Worm (Caenorhabditis elegans) whole organism, L4 larva: ENCODE data around the gene C07D8.6.

ENCODE experiments used
- D1046.2 ChIP-seq: fragments of 200-800 bp; sonication (Bioruptor generic); IDR thresholded peaks from 2 replicates; pipeline ENCODE4 v1.3.6; 2022; ENCODE audit warnings: missing genetic modification characterization, missing compliant biosample characterization
- F10B5.3 ChIP-seq: sonication (generic microtip); optimal IDR thresholded peaks from 2 replicates; lab custom pipeline; 2016; ENCODE audit warnings: mild to moderate bottlenecking, missing genetic modification characterization, missing compliant biosample characterization
- F37D6.2 ChIP-seq: sonication (generic microtip); optimal IDR thresholded peaks from 2 replicates; lab custom pipeline; 2016; ENCODE audit warnings: mild to moderate bottlenecking, missing genetic modification characterization, missing compliant biosample characterization
- R02D3.7 ChIP-seq: fragments of 150-350 bp; sonication (generic microtip); optimal IDR thresholded peaks from 3 replicates; lab custom pipeline; 2014; ENCODE audit warnings: missing biosample characterization, missing genetic modification characterization
- ZK546.5 ChIP-seq, 2 experiments: sonication (generic microtip); optimal IDR thresholded peaks; 2 replicates each; lab custom pipeline; 2017; ENCODE audit warnings: missing biosample characterization in 2 of 2, missing genetic modification characterization in 2 of 2
- aha-1 ChIP-seq: fragments of 150-350 bp; peaks from one replicate; lab custom pipeline; 2014; ENCODE audit warnings: missing biosample characterization, missing genetic modification characterization
- attf-4 ChIP-seq: sonication (generic microtip); optimal IDR thresholded peaks from 3 replicates; lab custom pipeline; 2017; ENCODE audit warnings: missing biosample characterization, missing genetic modification characterization
- ceh-28 ChIP-seq: fragments of 150-350 bp; optimal IDR thresholded peaks from 2 replicates; lab custom pipeline; 2014; ENCODE audit warnings: missing biosample characterization, missing genetic modification reagents, missing genetic modification characterization
- ceh-44 ChIP-seq: fragments of 200-800 bp; sonication (Bioruptor generic); IDR thresholded peaks from 2 replicates; pipeline ENCODE4 v1.3.6; 2022; ENCODE audit warnings: missing genetic modification reagents, missing genetic modification characterization, missing compliant biosample characterization
- ceh-62 ChIP-seq: sonication (generic microtip); optimal IDR thresholded peaks from 2 replicates; lab custom pipeline; 2017; ENCODE audit warnings: missing biosample characterization, missing genetic modification characterization
- ceh-82 ChIP-seq: sonication (generic microtip); optimal IDR thresholded peaks from 2 replicates; lab custom pipeline; 2017; ENCODE audit warnings: missing biosample characterization, missing genetic modification characterization
- ces-1 ChIP-seq: fragments of 150-350 bp; sonication (generic microtip); optimal IDR thresholded peaks from 4 replicates; lab custom pipeline; 2014; ENCODE audit warnings: missing biosample characterization, missing genetic modification reagents, missing genetic modification characterization
- daf-12 ChIP-seq: fragments of 150-350 bp; optimal IDR thresholded peaks from 2 replicates; lab custom pipeline; 2014; ENCODE audit warnings: missing biosample characterization, missing genetic modification reagents, missing genetic modification characterization
- daf-16 ChIP-seq, 3 experiments: sonication (generic microtip); optimal IDR thresholded peaks; 2 replicates each; lab custom pipeline; 2016 to 2017; ENCODE audit warnings: missing genetic modification characterization in 3 of 3, missing genetic modification reagents in 3 of 3, mild to moderate bottlenecking in 2 of 3, missing compliant biosample characterization in 2 of 3, missing biosample characterization in 1 of 3, moderate library complexity in 1 of 3
- daf-19 ChIP-seq: fragments of 200-800 bp; sonication (Bioruptor generic); conservative IDR thresholded peaks from 2 replicates; pipeline ENCODE4 v1.3.6; 2022; ENCODE audit warnings: missing genetic modification characterization, missing compliant biosample characterization
- daf-8 ChIP-seq: fragments of 200-800 bp; sonication (Bioruptor generic); IDR thresholded peaks from 2 replicates; pipeline ENCODE4 v1.3.6; 2022; ENCODE audit warnings: missing genetic modification characterization, missing compliant biosample characterization
- dmd-6 ChIP-seq: fragments of 200-800 bp; sonication (Bioruptor generic); IDR thresholded peaks from 2 replicates; pipeline ENCODE4 v1.3.6; 2022; ENCODE audit warnings: missing genetic modification reagents, missing genetic modification characterization, missing compliant biosample characterization
- dmd-8 ChIP-seq: fragments of 200-800 bp; sonication (Bioruptor generic); IDR thresholded peaks from 2 replicates; pipeline ENCODE4 v1.3.6; 2022; ENCODE audit warnings: missing genetic modification characterization, missing compliant biosample characterization
- dpl-1 ChIP-seq: fragments of 150-350 bp; optimal IDR thresholded peaks from 2 replicates; lab custom pipeline; 2014; ENCODE audit warnings: missing biosample characterization, missing genetic modification reagents, missing genetic modification characterization
- dve-1 ChIP-seq: sonication (generic microtip); optimal IDR thresholded peaks from 2 replicates; lab custom pipeline; 2017; ENCODE audit warnings: antibody characterized with exemption, mild to moderate bottlenecking, missing genetic modification characterization, missing compliant biosample characterization; ENCODE audit not compliant: insufficient read depth
- gei-8 ChIP-seq: fragments of 200-800 bp; sonication (Bioruptor generic); optimal IDR thresholded peaks from 2 replicates; lab custom pipeline; 2018; ENCODE audit warnings: mild to moderate bottlenecking, missing genetic modification characterization, missing compliant biosample characterization
- hlh-11 ChIP-seq: fragments of 200-800 bp; sonication (Bioruptor generic); optimal IDR thresholded peaks from 2 replicates; lab custom pipeline; 2018; ENCODE audit warnings: mild to moderate bottlenecking, missing genetic modification characterization, missing compliant biosample characterization
- hlh-30 ChIP-seq: sonication (generic microtip); optimal IDR thresholded peaks from 2 replicates; lab custom pipeline; 2017; ENCODE audit warnings: antibody characterized with exemption, mild to moderate bottlenecking, missing genetic modification characterization, missing compliant biosample characterization; ENCODE audit not compliant: insufficient read depth
- hmg-1.1 ChIP-seq: fragments of 200-800 bp; sonication (Bioruptor generic); IDR thresholded peaks from 2 replicates; pipeline ENCODE4 v1.3.6; 2022; ENCODE audit warnings: missing genetic modification reagents, missing genetic modification characterization, missing compliant biosample characterization
- jun-1 ChIP-seq: fragments of 150-350 bp; optimal IDR thresholded peaks from 2 replicates; lab custom pipeline; 2014; ENCODE audit warnings: missing biosample characterization, missing genetic modification reagents, missing genetic modification characterization
- lin-38 ChIP-seq: fragments of 200-800 bp; sonication (Bioruptor generic); IDR thresholded peaks from 2 replicates; pipeline ENCODE4 v1.3.6; 2022; ENCODE audit warnings: missing genetic modification reagents, missing genetic modification characterization, missing compliant biosample characterization
- lir-3 ChIP-seq: sonication (generic microtip); optimal IDR thresholded peaks from 2 replicates; lab custom pipeline; 2016; ENCODE audit warnings: mild to moderate bottlenecking, missing genetic modification characterization, missing compliant biosample characterization
- lsy-2 ChIP-seq, 2 experiments: fragments of 150-350 bp in 1 of 2; sonication (generic microtip) in 1 of 2; optimal IDR thresholded peaks; 2 replicates each; lab custom pipeline; 2014 to 2017; ENCODE audit warnings: missing biosample characterization in 2 of 2, missing genetic modification characterization in 2 of 2
- mep-1 ChIP-seq: fragments of 150-350 bp; sonication (generic microtip); optimal IDR thresholded peaks from 3 replicates; lab custom pipeline; 2014; ENCODE audit warnings: missing biosample characterization, missing genetic modification characterization
- mes-2 ChIP-seq: sonication (generic microtip); optimal IDR thresholded peaks from 2 replicates; lab custom pipeline; 2016; ENCODE audit warnings: missing genotype, mild to moderate bottlenecking, missing genetic modification characterization, missing compliant biosample characterization; ENCODE audit not compliant: poor library complexity, severe bottlenecking
- nhr-102 ChIP-seq: sonication (generic microtip); optimal IDR thresholded peaks from 2 replicates; lab custom pipeline; 2016; ENCODE audit warnings: mild to moderate bottlenecking, missing genetic modification characterization, moderate library complexity, missing compliant biosample characterization
- nhr-237 ChIP-seq: sonication (generic microtip); optimal IDR thresholded peaks from 2 replicates; lab custom pipeline; 2017; ENCODE audit warnings: missing biosample characterization, missing genetic modification characterization
- nhr-41 ChIP-seq: fragments of 200-800 bp; sonication (Bioruptor generic); IDR thresholded peaks from 2 replicates; pipeline ENCODE4 v1.3.6; 2022; ENCODE audit warnings: missing genetic modification reagents, missing genetic modification characterization, missing compliant biosample characterization
- nhr-76 ChIP-seq: fragments of 150-350 bp; optimal IDR thresholded peaks from 2 replicates; lab custom pipeline; 2014; ENCODE audit warnings: missing biosample characterization, missing genetic modification characterization
- pha-4 ChIP-seq, 2 experiments: fragments of 150-350 bp in 1 of 2; fragments of 200-800 bp in 1 of 2; sonication (Bioruptor generic) in 1 of 2; IDR thresholded peaks in 1 of 2; optimal IDR thresholded peaks in 1 of 2; 2 replicates each; pipeline versions ENCODE4 v1.3.6 to Lab custom; 2014 to 2022; ENCODE audit warnings: missing genetic modification characterization in 2 of 2, missing genetic modification reagents in 2 of 2, missing biosample characterization in 1 of 2, missing compliant biosample characterization in 1 of 2
- pqm-1 ChIP-seq: sonication (generic microtip); optimal IDR thresholded peaks from 2 replicates; lab custom pipeline; 2017; ENCODE audit warnings: missing biosample characterization, missing genetic modification characterization
- snpc-4 ChIP-seq: fragments of 150-350 bp; optimal IDR thresholded peaks from 2 replicates; lab custom pipeline; 2014; ENCODE audit warnings: missing biosample characterization, missing genetic modification characterization
- unc-130 ChIP-seq: sonication (generic microtip); optimal IDR thresholded peaks from 2 replicates; lab custom pipeline; 2016; ENCODE audit warnings: missing genetic modification reagents, missing genetic modification characterization, missing compliant biosample characterization
- unc-39 ChIP-seq: sonication (generic microtip); optimal IDR thresholded peaks from 2 replicates; lab custom pipeline; 2017; ENCODE audit warnings: missing biosample characterization, missing genetic modification characterization
- unc-62 ChIP-seq, 3 experiments: fragments of 150-350 bp in 1 of 3; sonication (generic microtip); optimal IDR thresholded peaks in 2 of 3; peaks in 1 of 3; 1 replicate in 1 of 3; 2 replicates in 2 of 3; lab custom pipeline; 2014 to 2017; ENCODE audit warnings: missing biosample characterization in 3 of 3, missing genetic modification characterization in 3 of 3, missing genetic modification reagents in 3 of 3, missing genotype in 1 of 3
- zfp-2 ChIP-seq: sonication (generic microtip); optimal IDR thresholded peaks from 2 replicates; lab custom pipeline; 2016; ENCODE audit warnings: mild to moderate bottlenecking, missing genetic modification characterization, missing compliant biosample characterization
- ztf-11 ChIP-seq: fragments of 150-350 bp; optimal IDR thresholded peaks from 2 replicates; lab custom pipeline; 2014; ENCODE audit warnings: missing biosample characterization, missing genetic modification characterization
- ztf-7 ChIP-seq: fragments of 150-350 bp; optimal IDR thresholded peaks from 2 replicates; lab custom pipeline; 2014; ENCODE audit warnings: missing biosample characterization, missing genetic modification characterization

C07D8.6 gene

ce11 chrX:7311870-7312269 is 29.4 kb upstream of the C07D8.6 start:
- TF ChIP-seq ztf-11 (tag; lab: Kevin White, UChicago) (no peak), daf-16 (GFP tag; optimal IDR thresholded peaks at IDR 0.05; lab: Kevin White, UChicago) (no peak), daf-16 (tag; optimal IDR thresholded peaks at IDR 0.05; lab: Kevin White, UChicago) (no peak), dve-1 (tag; lab: Kevin White, UChicago) (no peak), daf-8 (no peak), mes-2 (no peak), gei-8 (GFP tag; lab: Kevin White, UChicago) (no peak), dmd-8 (no peak), ceh-82 (no peak), aha-1 (no peak), unc-130 (GFP tag; lab: Kevin White, UChicago) (no peak), nhr-76 (tag; lab: Kevin White, UChicago) (no peak), snpc-4 (tag; lab: Kevin White, UChicago) (no peak), ztf-7 (tag; lab: Kevin White, UChicago) (no peak), unc-62 (GFP tag; optimal IDR thresholded peaks at IDR 0.05 in 1 of 2; lab: Kevin White, UChicago) (no peak), unc-62 (tag; optimal IDR thresholded peaks at IDR 0.05; lab: Kevin White, UChicago) (no peak), D1046.2 (GFP tag; lab: Robert Waterston, UW) (no peak), nhr-41 (GFP tag; lab: Robert Waterston, UW) (no peak)
- TF ChIP-seq, all 104 proteins: peak for 0

ce11 chrX:7313236-7313635 is 28.1 kb upstream of the C07D8.6 start:
- TF ChIP-seq unc-62 (GFP tag; optimal IDR thresholded peaks at IDR 0.05 in 1 of 2; lab: Kevin White, UChicago) (peak in 1 of 2 experiments; percentile 93), unc-62 (tag; optimal IDR thresholded peaks at IDR 0.05; lab: Kevin White, UChicago) (no peak), lin-38 (GFP tag; lab: Robert Waterston, UW) (no peak)

- no peak for TF ChIP-seq ZK546.5 (tag; optimal IDR thresholded peaks at IDR 0.05; lab: Kevin White, UChicago)
- peak; percentile 22; the same call in 1 of the 2 replicates for TF ChIP-seq dmd-6
- no peak for TF ChIP-seq attf-4
- no peak for TF ChIP-seq nhr-76 (tag; lab: Kevin White, UChicago)
- TF ChIP-seq unc-130 (GFP tag; lab: Kevin White, UChicago) = no peak
- peak; percentile 3 for TF ChIP-seq nhr-102 (tag; lab: Kevin White, UChicago)
- no peak for TF ChIP-seq ceh-44
- peak; percentile 29 for TF ChIP-seq hlh-11 (tag; lab: Kevin White, UChicago)
- peak; percentile 57 for TF ChIP-seq dve-1 (tag; lab: Kevin White, UChicago)
- no peak for TF ChIP-seq zfp-2 (tag; lab: Kevin White, UChicago)
- no peak for TF ChIP-seq jun-1 (tag; lab: Kevin White, UChicago)
- no peak for TF ChIP-seq unc-39 (tag; lab: Kevin White, UChicago)
- TF ChIP-seq lir-3 = no peak
- TF ChIP-seq ceh-28 = no peak
- no peak for TF ChIP-seq F10B5.3 (tag; lab: Kevin White, UChicago)
- no peak for TF ChIP-seq daf-19 (GFP tag; lab: Robert Waterston, UW)
- TF ChIP-seq ceh-62 = no peak
- no peak for TF ChIP-seq R02D3.7 (tag; lab: Kevin White, UChicago)
- TF ChIP-seq daf-16 (GFP tag; optimal IDR thresholded peaks at IDR 0.05; lab: Kevin White, UChicago) = no peak
- TF ChIP-seq daf-16 (tag; optimal IDR thresholded peaks at IDR 0.05; lab: Kevin White, UChicago) = peak; percentile 36
- no peak for TF ChIP-seq F37D6.2
- TF ChIP-seq gei-8 (GFP tag; lab: Kevin White, UChicago) = no peak
- peak; percentile 30 for TF ChIP-seq hlh-30 (tag; lab: Kevin White, UChicago)
- no peak for TF ChIP-seq ces-1 (GFP tag; lab: Kevin White, UChicago)
- peak; percentile 20 for TF ChIP-seq mep-1 (tag; lab: Kevin White, UChicago)
- no peak for TF ChIP-seq nhr-237 (tag; lab: Kevin White, UChicago)
- TF ChIP-seq dpl-1 = no peak
- no peak for TF ChIP-seq lsy-2 (tag; optimal IDR thresholded peaks at IDR 0.05; lab: Kevin White, UChicago)
- TF ChIP-seq daf-12 = no peak
- TF ChIP-seq pha-4 (GFP tag; IDR thresholded peaks at IDR 0.05; lab: Robert Waterston, UW) = no peak
- no peak for TF ChIP-seq pha-4 (tag; optimal IDR thresholded peaks at IDR 0.05; lab: Kevin White, UChicago)
- peak; percentile 25 for TF ChIP-seq pqm-1
- TF ChIP-seq hmg-1.1 (GFP tag; lab: Robert Waterston, UW) = no peak
- TF ChIP-seq, all 104 proteins: peak for 8
Observed at ce11 chrX:7314564-7314963, 26.7 kb upstream of the C07D8.6 start.
